Worm (Caenorhabditis elegans): ENCODE results near the gene T08B6.9.

Gene T08B6.9

DNA sequence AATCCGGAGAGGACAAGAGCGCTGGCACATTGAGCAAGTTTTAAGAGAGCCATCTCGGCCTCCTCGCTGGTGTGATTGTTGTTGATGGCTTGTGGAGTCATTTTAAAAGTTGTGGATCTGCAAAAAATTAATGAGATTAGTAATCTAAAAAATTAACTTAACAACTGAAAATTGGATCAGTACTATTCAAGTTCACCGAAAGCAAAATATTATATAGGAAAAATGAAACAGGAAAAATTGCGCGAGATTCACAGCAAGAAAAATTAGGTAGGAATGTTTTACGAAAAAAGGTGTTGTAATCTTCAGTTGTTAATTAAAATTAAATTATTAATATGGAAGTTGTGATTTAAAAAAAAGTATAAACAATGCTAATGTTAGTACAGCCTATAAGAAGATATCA is 3.4 kb upstream of the T08B6.9 start, which contains the start of gene T08B6.1:
TSS of gene T08B6.1 (minus strand) at position 101 of the 400 bp plus-strand sequence.
- TF ChIP-seq dao-5 (tag; optimal IDR thresholded peaks at IDR 0.05) (no peak), W03F9.2 (tag; optimal IDR thresholded peaks at IDR 0.05) (no peak), him-1 (tag; optimal IDR thresholded peaks at IDR 0.05) (no peak)

DNA sequence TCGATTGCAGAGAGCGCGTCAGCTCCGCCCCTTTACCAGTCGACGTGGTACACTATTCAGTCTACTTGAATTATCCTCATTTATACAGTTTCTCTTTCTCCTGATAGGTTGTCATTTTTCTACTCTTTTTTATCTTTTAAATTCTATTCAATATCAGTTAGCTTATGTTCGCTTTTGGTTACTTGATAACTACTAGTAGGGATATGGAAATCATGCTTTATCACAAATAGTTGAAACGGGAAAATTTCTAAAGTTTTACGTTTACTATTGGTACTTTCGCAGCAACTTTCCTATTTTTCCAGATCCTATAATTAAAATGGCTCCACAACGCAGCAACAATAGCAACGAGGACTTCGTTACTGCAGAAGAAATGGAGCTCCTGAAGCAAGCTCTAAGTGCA is 1.0 kb upstream of the T08B6.9 start, which contains the start of gene sgnh-1:
TSS of gene sgnh-1 (plus strand) at position 301 of the 400 bp plus-strand sequence.
- no peak for TF ChIP-seq him-1 (tag; optimal IDR thresholded peaks at IDR 0.05)
- no peak for TF ChIP-seq dao-5 (tag; optimal IDR thresholded peaks at IDR 0.05)
- TF ChIP-seq W03F9.2 (tag; optimal IDR thresholded peaks at IDR 0.05) = no peak

DNA sequence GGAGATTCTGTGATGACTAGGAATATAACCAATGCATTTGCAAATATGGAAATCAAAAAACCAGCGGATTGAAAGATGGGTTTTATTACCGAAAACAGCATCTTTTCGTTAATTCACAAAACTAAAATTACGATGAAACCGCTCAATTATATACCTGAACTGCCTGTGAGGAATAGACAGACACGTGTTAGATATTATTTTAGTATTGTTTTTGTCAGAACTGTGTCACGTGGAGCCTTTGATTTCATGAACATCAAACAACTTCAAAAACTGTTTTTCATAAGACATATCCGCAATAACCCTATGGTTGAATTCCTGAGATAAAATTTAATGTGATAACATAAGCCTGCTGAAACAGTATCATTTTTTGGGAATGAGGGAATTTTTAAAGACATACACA is 13.3 kb downstream of the T08B6.9 start, which contains the start of gene str-161:
TSS of gene str-161 (minus strand) at position 101 of the 400 bp plus-strand sequence.
- TF ChIP-seq dao-5 (tag; optimal IDR thresholded peaks at IDR 0.05) = no peak
- no peak for TF ChIP-seq W03F9.2 (tag; optimal IDR thresholded peaks at IDR 0.05)
- TF ChIP-seq him-1 (tag; optimal IDR thresholded peaks at IDR 0.05) = no peak

DNA sequence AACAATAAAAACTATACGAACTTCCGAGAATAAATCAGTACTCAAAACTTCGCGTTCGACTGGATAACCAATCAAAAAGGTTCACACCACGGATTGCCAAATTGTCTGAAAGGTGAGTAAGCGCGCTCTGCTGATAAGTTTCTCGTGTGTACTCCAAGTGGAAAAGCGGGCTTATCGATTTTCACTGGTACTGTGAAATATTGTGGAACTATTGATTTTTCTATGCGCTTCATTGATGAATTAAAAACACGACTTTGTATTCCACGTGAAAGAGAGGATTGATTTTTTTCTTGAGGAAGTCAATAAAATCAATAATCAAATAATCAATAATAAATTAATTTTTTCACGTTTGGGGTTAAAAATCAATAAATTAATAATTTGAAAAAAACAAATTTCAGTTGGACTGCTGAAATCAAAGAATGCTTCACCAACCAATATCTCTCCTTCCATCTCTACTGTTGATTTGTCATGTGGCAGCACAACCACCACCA is 15.0 kb downstream of the T08B6.9 start, which contains the start of gene T08B6.4:
TSS of gene T08B6.4 (plus strand) at position 51 of the 491 bp plus-strand sequence.
- TF ChIP-seq him-1 (tag; optimal IDR thresholded peaks at IDR 0.05) (no peak), W03F9.2 (tag; optimal IDR thresholded peaks at IDR 0.05) (no peak), dao-5 (tag; optimal IDR thresholded peaks at IDR 0.05) (no peak)

DNA sequence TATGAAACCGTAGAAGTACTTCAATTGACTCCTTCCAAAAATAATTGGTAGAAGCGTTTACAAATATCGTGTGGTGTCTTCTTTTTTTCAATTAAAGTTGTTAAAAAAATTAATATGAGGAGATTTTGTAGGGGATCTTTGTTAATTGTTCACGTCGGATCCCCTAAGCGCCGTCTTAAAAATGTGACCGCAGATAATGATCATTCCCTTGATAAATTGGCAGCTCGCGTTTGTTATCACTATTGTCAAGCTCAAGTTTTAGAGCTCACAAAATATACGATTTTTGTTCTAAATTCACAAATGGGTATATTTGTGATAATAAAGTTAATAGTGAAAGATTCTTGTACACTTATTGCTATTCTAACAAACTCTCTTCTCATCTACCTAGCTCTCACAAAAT is 18.4 kb downstream of the T08B6.9 start, which contains the start of gene str-159:
TSS of gene str-159 (plus strand) at position 301 of the 400 bp plus-strand sequence.
- TF ChIP-seq him-1 (tag; optimal IDR thresholded peaks at IDR 0.05) (no peak), dao-5 (tag; optimal IDR thresholded peaks at IDR 0.05) (no peak), W03F9.2 (tag; optimal IDR thresholded peaks at IDR 0.05) (no peak)

DNA sequence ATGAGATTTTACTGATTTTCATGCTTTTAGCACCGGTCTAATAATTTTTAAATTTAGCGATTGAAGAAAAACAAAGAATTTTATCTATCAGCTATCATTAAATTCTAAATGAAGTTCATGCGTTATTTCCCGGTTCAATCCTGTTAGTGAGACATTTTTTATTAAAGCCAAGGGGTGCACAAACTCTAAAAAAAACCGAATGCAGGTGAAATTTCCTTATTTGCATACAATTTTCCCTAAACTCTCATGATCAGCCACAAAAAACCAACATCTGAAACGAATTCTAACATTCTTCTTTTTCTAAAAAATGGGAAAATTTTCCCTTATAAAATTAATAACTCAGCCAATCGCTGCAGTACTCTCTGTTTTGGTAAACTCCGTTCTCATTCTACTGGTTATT is 22.4 kb downstream of the T08B6.9 start, which contains the start of gene str-156:
TSS of gene str-156 (plus strand) at position 301 of the 400 bp plus-strand sequence.
- no peak for TF ChIP-seq him-1 (tag; optimal IDR thresholded peaks at IDR 0.05)
- TF ChIP-seq dao-5 (tag; optimal IDR thresholded peaks at IDR 0.05) = no peak
- no peak for TF ChIP-seq W03F9.2 (tag; optimal IDR thresholded peaks at IDR 0.05)

DNA sequence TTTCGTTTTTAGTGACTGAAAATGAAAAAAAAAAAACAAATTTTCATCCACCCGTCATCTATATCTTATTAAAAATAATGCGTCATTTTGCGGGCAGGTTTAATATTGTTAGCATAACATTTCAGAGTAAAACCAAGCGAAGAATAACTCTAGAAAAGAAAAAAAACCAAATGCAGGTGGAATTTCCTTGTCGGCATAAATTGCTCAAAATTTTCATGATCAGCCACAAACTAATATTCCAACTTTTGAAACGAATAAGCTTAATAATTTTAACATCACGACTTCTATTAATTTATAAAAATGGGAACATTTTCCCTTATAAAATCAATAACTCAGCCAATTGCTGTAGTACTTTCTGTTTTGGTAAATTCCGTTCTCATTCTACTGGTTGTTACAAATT is 25.0 kb downstream of the T08B6.9 start, which contains the start of gene str-155:
TSS of gene str-155 (plus strand) at position 301 of the 400 bp plus-strand sequence.
- no peak for TF ChIP-seq him-1 (tag; optimal IDR thresholded peaks at IDR 0.05)
- no peak for TF ChIP-seq W03F9.2 (tag; optimal IDR thresholded peaks at IDR 0.05)
- no peak for TF ChIP-seq dao-5 (tag; optimal IDR thresholded peaks at IDR 0.05)

DNA sequence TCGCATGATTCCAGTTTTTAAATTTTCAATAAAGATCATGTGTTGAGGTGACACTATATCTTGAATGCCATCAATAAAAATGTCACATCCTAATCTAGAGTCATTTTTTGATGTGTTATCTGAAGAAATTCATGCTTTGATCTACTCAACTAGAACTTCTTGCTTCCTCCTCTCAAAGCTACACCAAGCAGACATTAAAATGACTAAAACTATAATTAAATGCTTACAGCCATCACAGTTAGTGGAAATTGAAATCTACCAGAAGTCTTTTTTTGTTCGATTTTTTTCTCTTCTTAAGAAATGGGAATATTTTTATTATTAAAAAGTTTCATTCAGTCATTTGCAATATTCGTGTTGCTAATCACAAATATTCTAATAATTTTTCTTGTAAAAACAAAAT is 27.1 kb downstream of the T08B6.9 start, which contains the start of gene str-158:
TSS of gene str-158 (plus strand) at position 301 of the 400 bp plus-strand sequence.
- TF ChIP-seq him-1 (tag; optimal IDR thresholded peaks at IDR 0.05) (no peak), W03F9.2 (tag; optimal IDR thresholded peaks at IDR 0.05) (no peak), dao-5 (tag; optimal IDR thresholded peaks at IDR 0.05) (no peak)

DNA sequence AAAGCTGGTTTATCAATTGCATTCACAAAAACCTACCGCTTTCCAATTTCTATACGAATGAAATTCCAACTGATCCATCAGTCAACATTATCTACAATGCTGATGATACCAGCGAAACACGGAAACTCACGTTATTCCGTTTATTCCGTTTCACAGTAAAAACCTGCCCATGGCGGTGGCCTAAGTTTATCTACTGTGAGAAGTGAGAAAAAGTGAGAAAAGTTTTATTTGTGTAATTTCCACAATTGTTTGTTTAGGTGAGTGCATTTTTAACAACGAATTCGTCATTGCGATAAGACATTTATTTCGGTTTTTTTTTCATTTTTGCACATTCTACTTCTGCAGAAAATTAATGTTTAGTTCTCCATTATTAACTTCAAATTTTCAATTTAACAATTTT is 39.4 kb downstream of the T08B6.9 start, which contains the start of gene Y9C9A.8:
TSS of gene Y9C9A.8 (plus strand) at position 301 of the 400 bp plus-strand sequence.
- TF ChIP-seq him-1 (tag; optimal IDR thresholded peaks at IDR 0.05) (no peak), dao-5 (tag; optimal IDR thresholded peaks at IDR 0.05) (no peak), W03F9.2 (tag; optimal IDR thresholded peaks at IDR 0.05) (no peak)

DNA sequence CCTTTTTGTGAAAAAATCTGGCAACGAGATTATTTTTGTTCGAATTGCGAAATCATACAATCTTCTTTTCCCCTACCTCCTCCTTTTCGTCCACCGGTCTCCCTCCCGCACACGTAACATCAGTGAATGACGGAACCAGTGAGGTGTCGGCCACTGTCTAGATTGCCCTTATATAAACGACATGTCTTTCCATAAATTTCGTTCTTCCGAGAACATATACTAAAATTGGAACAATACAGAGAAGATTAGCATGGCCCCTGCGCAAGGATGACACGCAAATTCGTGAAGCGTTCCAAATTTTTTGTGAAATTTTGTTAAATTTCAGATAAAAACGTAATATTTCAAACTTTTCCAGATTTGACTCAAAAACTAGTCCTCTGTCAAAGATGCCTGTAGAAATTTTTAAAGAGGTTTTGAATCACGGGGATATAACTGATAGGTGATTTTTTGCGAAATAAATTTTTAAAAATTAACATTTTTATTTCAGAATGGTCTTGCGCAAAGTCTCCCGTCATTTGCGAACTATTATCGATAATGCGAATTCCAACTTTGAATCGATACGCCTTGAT is 40.2 kb downstream of the T08B6.9 start:
- no peak for TF ChIP-seq him-1 (tag; optimal IDR thresholded peaks at IDR 0.05)
- no peak for TF ChIP-seq W03F9.2 (tag; optimal IDR thresholded peaks at IDR 0.05)
- TF ChIP-seq dao-5 (tag; optimal IDR thresholded peaks at IDR 0.05) = no peak

DNA sequence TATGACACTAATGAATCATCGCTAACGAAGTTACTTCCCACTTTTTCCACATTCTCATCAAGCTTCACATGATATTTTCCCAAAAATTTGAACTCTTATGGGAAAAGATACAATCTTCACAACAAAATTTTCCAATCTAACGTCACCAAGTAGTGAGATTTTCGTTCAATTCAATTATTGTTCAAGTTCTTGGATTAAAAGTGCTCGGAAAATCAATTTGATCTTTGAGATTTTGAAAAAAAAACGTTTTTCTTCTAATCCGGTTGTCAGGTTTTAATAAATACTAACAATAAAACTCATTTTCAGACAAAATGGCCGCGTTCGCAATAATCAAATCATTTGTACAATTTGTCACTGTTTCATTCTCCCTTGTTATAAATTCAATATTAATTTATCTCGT is 43.5 kb downstream of the T08B6.9 start, which contains the start of gene str-153:
TSS of gene str-153 (plus strand) at position 301 of the 400 bp plus-strand sequence.
- TF ChIP-seq W03F9.2 (tag; optimal IDR thresholded peaks at IDR 0.05) = no peak
- TF ChIP-seq him-1 (tag; optimal IDR thresholded peaks at IDR 0.05) = no peak
- no peak for TF ChIP-seq dao-5 (tag; optimal IDR thresholded peaks at IDR 0.05)

DNA sequence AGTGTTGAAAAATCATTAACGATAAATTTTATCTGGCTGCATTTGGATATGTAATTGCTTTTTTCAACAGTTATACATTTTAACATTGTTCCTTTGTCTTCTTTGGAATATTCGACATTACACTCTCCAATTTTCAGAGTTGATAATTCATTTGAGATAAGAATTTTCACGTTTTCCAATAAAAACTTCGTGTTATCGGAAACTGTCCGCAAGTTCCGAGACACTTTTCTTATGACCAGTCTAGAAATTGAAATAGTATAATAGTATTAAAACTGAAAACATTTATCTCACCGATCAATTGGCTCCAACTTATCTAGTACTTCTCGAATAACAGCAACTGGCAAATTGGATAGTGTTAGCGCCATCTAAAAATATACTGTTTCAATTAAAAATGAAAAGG is 47.0 kb downstream of the T08B6.9 start, which contains the start of gene fbxa-86:
TSS of gene fbxa-86 (minus strand) at position 367 of the 400 bp plus-strand sequence.
- no peak for TF ChIP-seq W03F9.2 (tag; optimal IDR thresholded peaks at IDR 0.05)
- TF ChIP-seq dao-5 (tag; optimal IDR thresholded peaks at IDR 0.05) = no peak
- TF ChIP-seq him-1 (tag; optimal IDR thresholded peaks at IDR 0.05) = no peak

DNA sequence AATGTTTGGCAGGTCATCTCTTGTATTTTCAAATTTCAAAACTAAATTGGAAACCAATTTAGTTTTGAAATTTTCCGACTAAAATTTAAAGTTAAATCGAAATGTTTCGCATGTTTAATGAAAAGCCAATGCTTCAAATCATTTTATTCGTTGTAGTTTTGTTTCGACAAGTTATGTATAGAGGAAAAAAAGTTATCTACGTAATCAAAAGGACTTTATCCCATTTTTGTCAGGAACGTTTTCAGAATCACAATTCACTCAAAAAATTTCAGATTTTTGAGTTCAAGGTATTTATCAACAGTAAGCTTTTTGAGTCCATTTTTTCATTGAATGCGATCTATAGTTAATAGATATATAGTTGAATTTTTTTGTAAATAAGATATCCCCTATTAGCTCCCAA is 48.0 kb downstream of the T08B6.9 start, which contains the start of gene str-168:
TSS of gene str-168 (plus strand) at position 301 of the 400 bp plus-strand sequence.
- TF ChIP-seq dao-5 (tag; optimal IDR thresholded peaks at IDR 0.05) = no peak
- TF ChIP-seq W03F9.2 (tag; optimal IDR thresholded peaks at IDR 0.05) = no peak
- TF ChIP-seq him-1 (tag; optimal IDR thresholded peaks at IDR 0.05) = no peak

DNA sequence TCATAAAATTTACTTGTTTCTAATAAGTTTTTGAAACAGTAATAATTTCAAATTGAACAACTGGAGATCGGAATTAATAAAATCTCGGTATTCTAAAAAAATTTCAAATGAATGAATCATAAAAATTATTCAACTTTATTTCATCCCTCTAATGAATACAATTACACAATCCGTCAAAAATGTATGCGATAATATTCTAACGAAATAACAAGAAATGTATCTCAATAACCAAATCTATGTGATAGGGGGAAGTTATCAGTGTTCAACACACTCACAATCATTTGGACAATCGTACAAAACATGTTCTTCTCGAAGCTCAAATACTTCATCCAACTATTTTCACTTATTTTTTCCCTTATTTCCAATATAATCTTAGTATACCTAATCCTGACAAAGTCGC is 51.0 kb downstream of the T08B6.9 start, which contains the start of gene Y9C9A.5:
TSS of gene Y9C9A.5 (plus strand) at position 301 of the 400 bp plus-strand sequence.
- TF ChIP-seq him-1 (tag; optimal IDR thresholded peaks at IDR 0.05) = no peak
- no peak for TF ChIP-seq dao-5 (tag; optimal IDR thresholded peaks at IDR 0.05)
- TF ChIP-seq W03F9.2 (tag; optimal IDR thresholded peaks at IDR 0.05) = no peak

Data from whole organism, L4/young adult.